Worm (Caenorhabditis elegans): ENCODE results near the gene F40G12.5.

DNA sequence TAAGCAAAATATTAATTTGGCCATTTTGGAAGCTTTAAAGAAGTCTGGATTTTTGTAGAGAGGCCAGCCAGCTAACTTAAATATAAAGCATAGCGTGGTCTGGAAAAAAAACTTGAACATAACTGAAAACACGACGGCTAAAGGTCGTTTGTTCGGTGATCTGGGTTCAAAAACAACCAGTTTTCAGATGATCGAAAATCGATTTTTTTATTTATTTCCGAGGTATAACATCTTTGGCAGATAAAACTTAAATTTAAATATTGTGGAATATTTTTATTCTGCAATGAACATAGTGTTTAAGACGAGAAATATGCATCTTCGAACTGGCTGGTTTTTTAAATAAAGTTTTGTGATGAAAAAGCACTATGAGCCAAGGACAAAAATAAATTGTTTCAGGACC lies 2.0 kb downstream of the F40G12.5 start, which contains the start of gene F40G12.4:
- no peak for TF ChIP-seq W03F9.2 (tag; optimal IDR thresholded peaks at IDR 0.05)
- no peak for TF ChIP-seq him-1 (tag; optimal IDR thresholded peaks at IDR 0.05)

Data from whole organism, L4/young adult.